Worm (Caenorhabditis elegans): ENCODE results near the gene T01B7.13.

DNA sequence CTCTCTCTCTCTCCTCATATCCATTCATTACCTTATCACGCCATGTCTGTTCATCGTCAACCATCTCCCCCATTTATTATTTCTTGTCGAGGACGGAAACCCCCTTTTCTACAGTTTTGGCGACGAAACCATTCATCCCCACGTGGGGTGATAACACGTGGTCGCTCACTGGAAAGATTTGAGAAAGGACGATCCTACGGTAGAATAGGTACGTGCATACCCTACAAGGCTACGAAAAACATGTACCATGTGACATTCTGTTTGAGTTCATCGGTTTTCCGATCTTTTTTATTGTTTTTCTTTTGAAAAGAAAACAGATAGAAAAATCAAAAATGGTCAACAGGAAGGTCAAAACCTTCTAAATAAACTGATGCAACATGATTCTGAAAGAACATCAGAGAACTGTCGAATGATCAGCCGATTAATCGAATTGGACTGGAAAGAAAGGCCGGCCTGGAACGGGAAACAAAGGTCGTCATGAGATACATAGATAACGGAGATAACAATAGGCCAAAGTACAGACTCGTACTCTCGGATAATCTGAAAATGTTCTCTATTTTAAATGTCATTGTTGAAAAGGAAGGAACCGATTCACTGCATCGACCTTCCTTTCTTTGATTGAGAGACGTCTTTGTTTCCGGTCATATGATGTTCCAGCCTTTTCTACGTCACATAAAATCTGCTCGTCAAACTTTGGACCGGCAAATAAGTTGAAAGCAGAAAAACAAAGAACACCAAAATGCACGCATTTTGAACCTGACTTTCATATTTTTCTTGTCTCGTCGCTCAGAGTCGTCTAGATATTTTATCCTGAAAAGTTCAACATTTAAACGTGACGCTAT, 27.0 kb downstream of the T01B7.13 start:
- TF ChIP-seq him-1 (tag; optimal IDR thresholded peaks at IDR 0.05) (no peak), dao-5 (tag; optimal IDR thresholded peaks at IDR 0.05) (no peak), W03F9.2 (tag; optimal IDR thresholded peaks at IDR 0.05) (no peak)
